Fruit fly (Drosophila melanogaster) whole organism, embryonic: ENCODE results near the gene Mdh2.
A peak's percentile ranks its signal among the peaks of the same experiment; 100 is the strongest.

ENCODE experiments used
- ATbp ChIP-seq: fragments of 200-800 bp; sonication (Bioruptor generic); optimal IDR thresholded peaks from 2 replicates; lab custom pipeline; 2017; ENCODE audit warnings: missing biosample characterization, mild to moderate bottlenecking, missing genetic modification characterization, missing genetic modification reagents
- CG1024 ChIP-seq: fragments of 200-800 bp; sonication (Bioruptor generic); IDR thresholded peaks from 2 replicates; pipeline ENCODE4 v1.3.6; 2022; ENCODE audit warnings: missing biosample characterization, missing genetic modification characterization
- CG10274 ChIP-seq: fragments of 200-800 bp; sonication (Bioruptor generic); optimal IDR thresholded peaks from 3 replicates; lab custom pipeline; 2017; ENCODE audit warnings: missing biosample characterization, mild to moderate bottlenecking, missing genetic modification characterization
- CG10462 ChIP-seq: fragments of 200-800 bp; sonication (Bioruptor generic); optimal IDR thresholded peaks from 2 replicates; lab custom pipeline; 2016; ENCODE audit warnings: missing biosample characterization, missing genetic modification characterization
- CG10654 ChIP-seq: fragments of 200-800 bp; sonication (Bioruptor generic); optimal IDR thresholded peaks from 2 replicates; lab custom pipeline; 2016; ENCODE audit warnings: missing biosample characterization, missing genetic modification characterization
- CG10959 ChIP-seq: fragments of 200-800 bp; sonication (Bioruptor generic); IDR thresholded peaks from 2 replicates; pipeline ENCODE4 v1.3.6; 2022; ENCODE audit warnings: missing biosample characterization, missing genetic modification characterization
- CG13624 ChIP-seq: fragments of 200-800 bp; sonication (Bioruptor generic); optimal IDR thresholded peaks from 2 replicates; lab custom pipeline; 2016; ENCODE audit warnings: missing biosample characterization, missing genetic modification characterization
- CG15073 ChIP-seq: fragments of 200-800 bp; sonication (Bioruptor generic); optimal IDR thresholded peaks from 2 replicates; lab custom pipeline; 2016; ENCODE audit warnings: missing biosample characterization, missing genetic modification characterization
- CG1647 ChIP-seq: fragments of 200-800 bp; sonication (Bioruptor generic); optimal IDR thresholded peaks from 3 replicates; lab custom pipeline; 2016; ENCODE audit warnings: missing biosample characterization, missing genetic modification characterization
- CG17186 ChIP-seq: fragments of 200-800 bp; sonication (Bioruptor generic); optimal IDR thresholded peaks from 3 replicates; lab custom pipeline; 2017; ENCODE audit warnings: missing biosample characterization, missing genetic modification reagents, missing genetic modification characterization
- CG17328 ChIP-seq: fragments of 200-800 bp; sonication (Bioruptor generic); IDR thresholded peaks from 2 replicates; pipeline ENCODE4 v1.3.6; 2022; ENCODE audit warnings: missing biosample characterization, missing genetic modification characterization
- CG17568 ChIP-seq: fragments of 200-800 bp; sonication (Bioruptor generic); optimal IDR thresholded peaks from 2 replicates; lab custom pipeline; 2018; ENCODE audit warnings: missing biosample characterization, mild to moderate bottlenecking, missing genetic modification characterization, moderate library complexity
- CG18011 ChIP-seq: fragments of 200-800 bp; sonication (Bioruptor generic); optimal IDR thresholded peaks from 2 replicates; lab custom pipeline; 2017; ENCODE audit warnings: missing biosample characterization, missing genetic modification characterization, mild to moderate bottlenecking, moderate library complexity, missing genotype
- CG31224 ChIP-seq: fragments of 200-800 bp; sonication (Bioruptor generic); IDR thresholded peaks from 2 replicates; pipeline ENCODE4 v1.3.6; 2022; ENCODE audit warnings: missing biosample characterization, missing genetic modification characterization
- CG34422 ChIP-seq: fragments of 200-800 bp; sonication (Bioruptor generic); IDR thresholded peaks from 3 replicates; pipeline ENCODE4 v1.3.6; 2022; ENCODE audit warnings: missing biosample characterization, missing genetic modification characterization
- CG3726 ChIP-seq: fragments of 200-800 bp; sonication (Bioruptor generic); IDR thresholded peaks from 3 replicates; pipeline ENCODE4, ENCODE4 v1.3.6; 2022; ENCODE audit warnings: missing biosample characterization, missing genetic modification characterization
- CG6854 ChIP-seq: fragments of 200-800 bp; sonication (Bioruptor generic); optimal IDR thresholded peaks from 3 replicates; lab custom pipeline; 2017; ENCODE audit warnings: missing biosample characterization, mild to moderate bottlenecking, missing genetic modification characterization
- CG9437 ChIP-seq: fragments of 200-800 bp; sonication (Bioruptor generic); optimal IDR thresholded peaks from 2 replicates; lab custom pipeline; 2018; ENCODE audit warnings: missing biosample characterization, mild to moderate bottlenecking, missing genetic modification characterization
- CG9609 ChIP-seq: fragments of 200-800 bp; sonication (Bioruptor generic); optimal IDR thresholded peaks from 3 replicates; lab custom pipeline; 2016; ENCODE audit warnings: missing biosample characterization, missing genetic modification characterization
- CG9727 ChIP-seq: fragments of 200-800 bp; sonication (Bioruptor generic); optimal IDR thresholded peaks from 3 replicates; lab custom pipeline; 2017; ENCODE audit warnings: missing biosample characterization, mild to moderate bottlenecking, missing genetic modification characterization
- CG9932 ChIP-seq: fragments of 200-800 bp; sonication (Bioruptor generic); IDR thresholded peaks from 2 replicates; pipeline ENCODE4 v1.3.6; 2022; ENCODE audit warnings: missing biosample characterization, missing genetic modification characterization
- CrebB ChIP-seq: fragments of 200-800 bp; sonication (Bioruptor generic); optimal IDR thresholded peaks from 3 replicates; lab custom pipeline; 2018; ENCODE audit warnings: missing biosample characterization, mild to moderate bottlenecking, missing genetic modification characterization
- D ChIP-seq, 2 experiments: fragments of 200-800 bp in 1 of 2; fragments of >200 bp in 1 of 2; sonication (Bioruptor generic) in 1 of 2; optimal IDR thresholded peaks; 2 replicates in 1 of 2; 3 replicates in 1 of 2; lab custom pipeline; 2017; ENCODE audit warnings: mild to moderate bottlenecking in 1 of 2, missing biosample characterization in 1 of 2, missing genetic modification characterization in 1 of 2, missing genetic modification reagents in 1 of 2
- Dek ChIP-seq: fragments of 200-800 bp; sonication (Bioruptor generic); optimal IDR thresholded peaks from 3 replicates; lab custom pipeline; 2019; ENCODE audit warnings: missing biosample characterization, mild to moderate bottlenecking, missing genetic modification characterization, moderate library complexity
- Dfd ChIP-seq, 2 experiments: fragments of >200 bp; optimal IDR thresholded peaks; 2 replicates each; lab custom pipeline; 2017; ENCODE audit warnings: missing biosample characterization in 2 of 2, missing genetic modification characterization in 2 of 2
- Gug ChIP-seq: fragments of 200-800 bp; sonication (Bioruptor generic); IDR thresholded peaks from 4 replicates; pipeline ENCODE4 v1.3.6; 2022; ENCODE audit warnings: missing biosample characterization, missing genetic modification characterization
- Myb ChIP-seq: fragments of 200-800 bp; sonication (Bioruptor generic); optimal IDR thresholded peaks from 2 replicates; lab custom pipeline; 2016; ENCODE audit warnings: missing biosample characterization, missing genetic modification characterization
- Sry-β ChIP-seq: fragments of 200-800 bp; sonication (Bioruptor generic); optimal IDR thresholded peaks from 2 replicates; lab custom pipeline; 2018; ENCODE audit warnings: missing biosample characterization, mild to moderate bottlenecking, missing genetic modification characterization, moderate library complexity
- Vsx1 ChIP-seq: fragments of 200-800 bp; sonication (Bioruptor generic); optimal IDR thresholded peaks from 2 replicates; lab custom pipeline; 2017; ENCODE audit warnings: missing biosample characterization, mild to moderate bottlenecking, missing genetic modification characterization, missing genetic modification reagents
- cato ChIP-seq: fragments of 200-800 bp; sonication (Bioruptor generic); optimal IDR thresholded peaks from 2 replicates; lab custom pipeline; 2016; ENCODE audit warnings: missing biosample characterization, missing genetic modification characterization, borderline replicate concordance
- chif ChIP-seq, 2 experiments: fragments of 200-800 bp; sonication (Bioruptor generic); optimal IDR thresholded peaks; 3 replicates each; lab custom pipeline; 2016; ENCODE audit warnings: missing biosample characterization in 2 of 2, missing genetic modification characterization in 2 of 2
- croc ChIP-seq: fragments of 200-800 bp; sonication (Bioruptor generic); conservative IDR thresholded peaks from 3 replicates; pipeline ENCODE4 v1.3.6; 2022; ENCODE audit warnings: missing biosample characterization, missing genetic modification characterization
- crp ChIP-seq, 2 experiments: fragments of 200-800 bp; sonication (Bioruptor generic); optimal IDR thresholded peaks; 2 replicates in 1 of 2; 3 replicates in 1 of 2; lab custom pipeline; 2017; ENCODE audit warnings: missing biosample characterization in 2 of 2, missing genetic modification characterization in 2 of 2, mild to moderate bottlenecking in 1 of 2, moderate library complexity in 1 of 2
- disco-r ChIP-seq: fragments of 200-800 bp; sonication (Bioruptor generic); optimal IDR thresholded peaks from 2 replicates; lab custom pipeline; 2016; ENCODE audit warnings: missing biosample characterization, missing genetic modification characterization
- eve ChIP-seq, 2 experiments: fragments of >200 bp; optimal IDR thresholded peaks; 2 replicates each; lab custom pipeline; 2017; ENCODE audit warnings: missing biosample characterization in 2 of 2, missing genetic modification characterization in 2 of 2
- fd102C ChIP-seq: fragments of 200-800 bp; sonication (Bioruptor generic); optimal IDR thresholded peaks from 2 replicates; lab custom pipeline; 2018; ENCODE audit warnings: missing biosample characterization, mild to moderate bottlenecking, missing genetic modification characterization, moderate library complexity
- gsb-n ChIP-seq: fragments of 200-800 bp; sonication (Bioruptor generic); optimal IDR thresholded peaks from 3 replicates; lab custom pipeline; 2018; ENCODE audit warnings: missing biosample characterization, mild to moderate bottlenecking, missing genetic modification characterization
- inv ChIP-seq: fragments of 200-800 bp; sonication (Bioruptor generic); IDR thresholded peaks from 2 replicates; pipeline ENCODE4 v1.3.6; 2022; ENCODE audit warnings: missing biosample characterization, missing genetic modification characterization; ENCODE audit not compliant: partially characterized antibody
- klu ChIP-seq: fragments of 200-800 bp; sonication (Bioruptor generic); IDR thresholded peaks from 2 replicates; pipeline ENCODE4 v1.3.6; 2022; ENCODE audit warnings: missing biosample characterization, missing genetic modification characterization
- lola ChIP-seq, 3 experiments: fragments of >200 bp in 2 of 3; fragments of 200-800 bp in 1 of 3; sonication (Bioruptor generic) in 1 of 3; optimal IDR thresholded peaks; 2 replicates each; lab custom pipeline; 2017 to 2019; ENCODE audit warnings: missing biosample characterization in 3 of 3, missing genetic modification characterization in 3 of 3, mild to moderate bottlenecking in 1 of 3, moderate library complexity in 1 of 3
- lov ChIP-seq, 2 experiments: fragments of 200-800 bp in 1 of 2; fragments of >200 bp in 1 of 2; sonication (Bioruptor generic) in 1 of 2; IDR thresholded peaks in 1 of 2; optimal IDR thresholded peaks in 1 of 2; 2 replicates in 1 of 2; 3 replicates in 1 of 2; pipeline versions ENCODE4 v1.3.6 to Lab custom; 2017 to 2022; ENCODE audit warnings: missing biosample characterization in 1 of 2, missing genetic modification characterization in 1 of 2
- luna ChIP-seq: fragments of 200-800 bp; sonication (Bioruptor generic); optimal IDR thresholded peaks from 2 replicates; lab custom pipeline; 2016; ENCODE audit warnings: missing biosample characterization, missing genetic modification characterization
- maf-S ChIP-seq: fragments of 200-800 bp; sonication (Bioruptor generic); optimal IDR thresholded peaks from 2 replicates; lab custom pipeline; 2016; ENCODE audit warnings: missing biosample characterization, missing genetic modification characterization
- pzg ChIP-seq: fragments of 200-800 bp; sonication (Bioruptor generic); optimal IDR thresholded peaks from 3 replicates; lab custom pipeline; 2018; ENCODE audit warnings: missing biosample characterization, mild to moderate bottlenecking, missing genetic modification characterization, moderate library complexity
- seq ChIP-seq: fragments of 200-800 bp; sonication (Bioruptor generic); IDR thresholded peaks from 2 replicates; pipeline ENCODE4 v1.3.6; 2022; ENCODE audit warnings: missing biosample characterization, missing genetic modification characterization
- slou ChIP-seq: fragments of 200-800 bp; sonication (Bioruptor generic); optimal IDR thresholded peaks from 3 replicates; lab custom pipeline; 2016; ENCODE audit warnings: missing biosample characterization, missing genetic modification characterization
- vvl ChIP-seq: fragments of 200-800 bp; sonication (Bioruptor generic); IDR thresholded peaks from 2 replicates; pipeline ENCODE4 v1.3.6; 2022; ENCODE audit warnings: missing biosample characterization, missing genetic modification characterization

The Mdh2 gene

dm6 chr3R:18242089-18242955, 16.1 kb downstream of the Mdh2 start, which contains the start of the genes CG7156 and 14-3-3epsilon (continued):
- TF ChIP-seq CG15073 (GFP tag; lab: Kevin White, UChicago), result no peak
- no peak for TF ChIP-seq Gug
- no peak for TF ChIP-seq CG10959 (GFP tag; lab: Robert Waterston, UW)
- TF ChIP-seq CG9609 (GFP tag; lab: Kevin White, UChicago), result no peak
- TF ChIP-seq luna (GFP tag; lab: Kevin White, UChicago), result no peak
- TF ChIP-seq chif (GFP tag; optimal IDR thresholded peaks at IDR 0.05; lab: Kevin White, UChicago), result peak in 1 of 2 experiments; percentile 30
- peak; percentile 16 for TF ChIP-seq slou (GFP tag; lab: Kevin White, UChicago)
- no peak for TF ChIP-seq cato (GFP tag; lab: Kevin White, UChicago)
- TF ChIP-seq CG1024, result no peak
- no peak for TF ChIP-seq disco-r (GFP tag; lab: Kevin White, UChicago)
- TF ChIP-seq Dfd (GFP tag; optimal IDR thresholded peaks at IDR 0.05; lab: Kevin White, UChicago), result no peak
- peak; percentile 36; the same call in 1 of the 2 replicates for TF ChIP-seq seq
- peak in 1 of 2 experiments; percentile 4 for TF ChIP-seq crp (GFP tag; optimal IDR thresholded peaks at IDR 0.05; lab: Kevin White, UChicago)
- no peak for TF ChIP-seq CG1647 (GFP tag; lab: Kevin White, UChicago)
- TF ChIP-seq inv (GFP tag; lab: Robert Waterston, UW), result peak; percentile 55
- no peak for TF ChIP-seq klu (GFP tag; lab: Robert Waterston, UW)
- peak; percentile 94 for TF ChIP-seq CG17186
- peak; percentile 30 for TF ChIP-seq CG10654 (GFP tag; lab: Kevin White, UChicago)
- TF ChIP-seq croc (GFP tag; lab: Robert Waterston, UW), result no peak
- TF ChIP-seq fd102C (GFP tag; lab: Kevin White, UChicago), result no peak
- no peak for TF ChIP-seq Sry-β (GFP tag; lab: Kevin White, UChicago)
- TF ChIP-seq CG17568 (GFP tag; lab: Kevin White, UChicago), result peak; percentile 66
- TF ChIP-seq CG17328 (GFP tag; lab: Robert Waterston, UW), result peak; percentile 69
- no peak for TF ChIP-seq maf-S (GFP tag; lab: Kevin White, UChicago)
- no peak for TF ChIP-seq Vsx1 (GFP tag; lab: Kevin White, UChicago)
- peak; percentile 59 for TF ChIP-seq Myb (GFP tag; lab: Kevin White, UChicago)
- TF ChIP-seq CG9437, result peak; percentile 8
- peak; percentile 60 for TF ChIP-seq CG9727 (GFP tag; lab: Kevin White, UChicago)
- no peak for TF ChIP-seq eve (GFP tag; optimal IDR thresholded peaks at IDR 0.05; lab: Kevin White, UChicago)
- TF ChIP-seq CG34422 (GFP tag; lab: Robert Waterston, UW), result peak; percentile 69; the same call in 2 of the 3 replicates
- peak; percentile 9 for TF ChIP-seq CG13624 (GFP tag; lab: Kevin White, UChicago)
- TF ChIP-seq D (optimal IDR thresholded peaks at IDR 0.05; lab: Kevin White, UChicago), result no peak
- TF ChIP-seq D (GFP tag; optimal IDR thresholded peaks at IDR 0.05; lab: Kevin White, UChicago), result no peak
- TF ChIP-seq CG31224 (GFP tag; lab: Robert Waterston, UW), result no peak
- TF ChIP-seq Dek (tag; lab: Kevin White, UChicago), result no peak
- peak; percentile 11 for TF ChIP-seq CG10462 (GFP tag; lab: Kevin White, UChicago)
- TF ChIP-seq gsb-n (tag; lab: Kevin White, UChicago), result peak; percentile 37
- TF ChIP-seq CG10274 (GFP tag; lab: Kevin White, UChicago), result no peak
- peak; percentile 45 for TF ChIP-seq CG18011 (GFP tag; lab: Kevin White, UChicago)
- no peak for TF ChIP-seq CG6854 (GFP tag; lab: Kevin White, UChicago)
- no peak for TF ChIP-seq lov (optimal IDR thresholded peaks at IDR 0.05; lab: Kevin White, UChicago)
- 0 out of 3 replicates have a peak, but pooled peaks have one; percentile 49 for TF ChIP-seq lov (GFP tag; IDR thresholded peaks at IDR 0.05; lab: Robert Waterston, UW)
- TF ChIP-seq CrebB, result no peak
- TF ChIP-seq ATbp (GFP tag; lab: Kevin White, UChicago), result peak; percentile 3
- TF ChIP-seq lola (GFP tag; optimal IDR thresholded peaks at IDR 0.05; lab: Kevin White, UChicago), result peak in 1 of 3 experiments; percentile 57
- TF ChIP-seq CG3726 (GFP tag; lab: Robert Waterston, UW), result no peak
- peak; percentile 81 for TF ChIP-seq vvl (GFP tag; lab: Robert Waterston, UW)
- TF ChIP-seq CG9932 (GFP tag; lab: Robert Waterston, UW), result 0 out of 2 replicates have a peak, but pooled peaks have one; percentile 3
- TF ChIP-seq pzg (GFP tag; lab: Kevin White, UChicago), result peak; percentile 70
